Worm (Caenorhabditis elegans) whole organism, L1 larva: Measurements from ENCODE around the gene ncs-3.

Experiments
- C04F5.9 ChIP-seq: sonication (generic microtip); optimal IDR thresholded peaks from 2 replicates; lab custom pipeline; 2016; ENCODE audit warnings: missing genetic modification characterization, missing compliant biosample characterization
- F16B12.6 ChIP-seq: fragments of 150-350 bp; optimal IDR thresholded peaks from 2 replicates; lab custom pipeline; 2014; ENCODE audit warnings: missing biosample characterization, missing genetic modification characterization
- aha-1 ChIP-seq: fragments of 150-350 bp; optimal IDR thresholded peaks from 2 replicates; lab custom pipeline; 2014; ENCODE audit warnings: missing biosample characterization, missing genetic modification characterization
- alr-1 ChIP-seq: fragments of 200-800 bp; sonication (Bioruptor generic); optimal IDR thresholded peaks from 2 replicates; lab custom pipeline; 2018; ENCODE audit warnings: borderline replicate concordance, mild to moderate bottlenecking, missing genetic modification characterization, missing compliant biosample characterization
- ama-1 ChIP-seq: fragments of 150-350 bp; optimal IDR thresholded peaks from 2 replicates; lab custom pipeline; 2014
- blmp-1 ChIP-seq: fragments of 150-350 bp; optimal IDR thresholded peaks from 2 replicates; lab custom pipeline; 2014; ENCODE audit warnings: missing biosample characterization, missing genetic modification characterization
- ceh-8 ChIP-seq: fragments of 200-800 bp; sonication (Bioruptor generic); optimal IDR thresholded peaks from 2 replicates; lab custom pipeline; 2018; ENCODE audit warnings: mild to moderate bottlenecking, missing genetic modification characterization, moderate library complexity, missing compliant biosample characterization
- ceh-82 ChIP-seq, 3 experiments: fragments of 150-350 bp in 1 of 3; sonication (generic microtip) in 2 of 3; optimal IDR thresholded peaks; 2 replicates each; lab custom pipeline; 2014 to 2017; ENCODE audit warnings: missing biosample characterization in 3 of 3, missing genetic modification characterization in 3 of 3
- ceh-88 ChIP-seq: fragments of 200-800 bp; sonication (Bioruptor generic); IDR thresholded peaks from 2 replicates; pipeline ENCODE4 v1.3.6; 2022; ENCODE audit warnings: missing genetic modification characterization, missing compliant biosample characterization
- ceh-90 ChIP-seq: sonication (generic microtip); optimal IDR thresholded peaks from 2 replicates; lab custom pipeline; 2016; ENCODE audit warnings: missing genetic modification characterization, missing compliant biosample characterization
- ces-1 ChIP-seq: fragments of 150-350 bp; optimal IDR thresholded peaks from 2 replicates; lab custom pipeline; 2014; ENCODE audit warnings: missing biosample characterization, missing genetic modification reagents, missing genetic modification characterization
- dsc-1 ChIP-seq: sonication (generic microtip); optimal IDR thresholded peaks from 2 replicates; lab custom pipeline; 2016; ENCODE audit warnings: mild to moderate bottlenecking, missing genetic modification characterization, missing compliant biosample characterization
- efl-1 ChIP-seq, 4 experiments: fragments of 150-350 bp; optimal IDR thresholded peaks in 3 of 4; peaks in 1 of 4; 1 replicate in 1 of 4; 2 replicates in 3 of 4; lab custom pipeline; 2014; ENCODE audit warnings: missing biosample characterization in 2 of 4, missing genetic modification characterization in 2 of 4, missing genetic modification reagents in 2 of 4
- efl-3 ChIP-seq: fragments of 200-800 bp; sonication (Bioruptor generic); optimal IDR thresholded peaks from 2 replicates; lab custom pipeline; 2018; ENCODE audit warnings: mild to moderate bottlenecking, missing genetic modification characterization, missing compliant biosample characterization
- egl-13 ChIP-seq: sonication (generic microtip); optimal IDR thresholded peaks from 2 replicates; lab custom pipeline; 2016; ENCODE audit warnings: missing genotype, missing genetic modification reagents, missing genetic modification characterization, missing compliant biosample characterization
- egl-27 ChIP-seq, 2 experiments: fragments of 150-350 bp in 1 of 2; sonication (generic microtip); optimal IDR thresholded peaks; 3 replicates each; lab custom pipeline; 2017 to 2018; ENCODE audit warnings: missing biosample characterization in 2 of 2, missing genetic modification characterization in 2 of 2, missing genetic modification reagents in 2 of 2
- elt-3 ChIP-seq, 6 experiments: fragments of 150-350 bp in 1 of 6; sonication (generic microtip); optimal IDR thresholded peaks; 2 replicates each; lab custom pipeline; 2017 to 2018; ENCODE audit warnings: missing biosample characterization in 6 of 6, missing genetic modification characterization in 6 of 6, inconsistent platforms in 1 of 6
- ets-5 ChIP-seq: fragments of 200-800 bp; sonication (Bioruptor generic); IDR thresholded peaks from 2 replicates; pipeline ENCODE4 v1.3.6; 2022; ENCODE audit warnings: missing genetic modification characterization, missing compliant biosample characterization
- fkh-10 ChIP-seq: sonication (generic microtip); optimal IDR thresholded peaks from 2 replicates; lab custom pipeline; 2017; ENCODE audit warnings: missing biosample characterization, missing genetic modification reagents, missing genetic modification characterization
- fkh-8 ChIP-seq: sonication (generic microtip); optimal IDR thresholded peaks from 2 replicates; lab custom pipeline; 2016; ENCODE audit warnings: mild to moderate bottlenecking, missing genetic modification characterization, missing compliant biosample characterization
- hpl-2 ChIP-seq: fragments of 150-350 bp; optimal IDR thresholded peaks from 2 replicates; lab custom pipeline; 2014; ENCODE audit warnings: missing biosample characterization, missing genetic modification reagents, missing genetic modification characterization
- irx-1 ChIP-seq: sonication (generic microtip); optimal IDR thresholded peaks from 2 replicates; lab custom pipeline; 2016; ENCODE audit warnings: missing genetic modification characterization, missing compliant biosample characterization
- isw-1 ChIP-seq: fragments of 200-800 bp; sonication (Bioruptor generic); IDR thresholded peaks from 2 replicates; pipeline ENCODE4 v1.3.6; 2022; ENCODE audit warnings: missing genetic modification characterization, missing compliant biosample characterization
- jun-1 ChIP-seq: fragments of 150-350 bp; optimal IDR thresholded peaks from 2 replicates; lab custom pipeline; 2014; ENCODE audit warnings: missing biosample characterization, missing genetic modification reagents, missing genetic modification characterization
- lin-13 ChIP-seq: fragments of 150-350 bp; optimal IDR thresholded peaks from 2 replicates; lab custom pipeline; 2014; ENCODE audit warnings: missing biosample characterization, missing genetic modification reagents, missing genetic modification characterization
- lin-35 ChIP-seq, 2 experiments: fragments of 150-350 bp; optimal IDR thresholded peaks; 2 replicates each; lab custom pipeline; 2014; ENCODE audit warnings: missing biosample characterization in 2 of 2, missing genetic modification characterization in 2 of 2, missing genetic modification reagents in 2 of 2
- lsy-2 ChIP-seq, 2 experiments: fragments of 150-350 bp; optimal IDR thresholded peaks; 2 replicates each; lab custom pipeline; 2014; ENCODE audit warnings: missing biosample characterization in 2 of 2, missing genetic modification characterization in 2 of 2
- mab-9 ChIP-seq: fragments of 200-800 bp; sonication (Bioruptor generic); IDR thresholded peaks from 2 replicates; pipeline ENCODE4 v1.3.6; 2022; ENCODE audit warnings: missing genetic modification reagents, missing genetic modification characterization, missing compliant biosample characterization
- mef-2 ChIP-seq: fragments of 150-350 bp; optimal IDR thresholded peaks from 2 replicates; lab custom pipeline; 2014; ENCODE audit warnings: missing biosample characterization, missing genetic modification characterization
- mep-1 ChIP-seq: fragments of 150-350 bp; optimal IDR thresholded peaks from 2 replicates; lab custom pipeline; 2014; ENCODE audit warnings: missing biosample characterization, missing genetic modification characterization
- nhr-11 ChIP-seq: fragments of 150-350 bp; optimal IDR thresholded peaks from 2 replicates; lab custom pipeline; 2014; ENCODE audit warnings: missing biosample characterization, missing genetic modification characterization
- nhr-19 ChIP-seq: fragments of 200-800 bp; sonication (Bioruptor generic); conservative IDR thresholded peaks from 2 replicates; pipeline ENCODE4 v1.3.6; 2022; ENCODE audit warnings: missing genetic modification characterization, missing compliant biosample characterization
- nhr-20 ChIP-seq: sonication (generic microtip); optimal IDR thresholded peaks from 2 replicates; lab custom pipeline; 2016; ENCODE audit warnings: mild to moderate bottlenecking, missing genetic modification characterization, missing compliant biosample characterization
- nhr-47 ChIP-seq: sonication (generic microtip); optimal IDR thresholded peaks from 2 replicates; lab custom pipeline; 2016; ENCODE audit warnings: mild to moderate bottlenecking, missing genetic modification characterization, moderate library complexity, missing compliant biosample characterization
- nhr-71 ChIP-seq: sonication (generic microtip); optimal IDR thresholded peaks from 2 replicates; lab custom pipeline; 2016; ENCODE audit warnings: mild to moderate bottlenecking, missing genetic modification characterization, moderate library complexity, missing compliant biosample characterization
- nhr-76 ChIP-seq: sonication (generic microtip); optimal IDR thresholded peaks from 2 replicates; lab custom pipeline; 2017; ENCODE audit warnings: missing biosample characterization, missing genetic modification characterization
- nhr-77 ChIP-seq: fragments of 150-350 bp; optimal IDR thresholded peaks from 2 replicates; lab custom pipeline; 2014; ENCODE audit warnings: missing biosample characterization, missing genetic modification characterization
- nhr-84 ChIP-seq: sonication (generic microtip); optimal IDR thresholded peaks from 2 replicates; lab custom pipeline; 2017; ENCODE audit warnings: missing biosample characterization, missing genetic modification characterization
- nhr-90 ChIP-seq: sonication (generic microtip); optimal IDR thresholded peaks from 2 replicates; lab custom pipeline; 2016; ENCODE audit warnings: mild to moderate bottlenecking, missing genetic modification characterization, missing compliant biosample characterization; ENCODE audit not compliant: poor library complexity
- pax-3 ChIP-seq: fragments of 200-800 bp; sonication (Bioruptor generic); optimal IDR thresholded peaks from 2 replicates; lab custom pipeline; 2018; ENCODE audit warnings: mild to moderate bottlenecking, missing genetic modification characterization, moderate library complexity, missing compliant biosample characterization
- pqm-1 ChIP-seq: sonication (generic microtip); optimal IDR thresholded peaks from 3 replicates; lab custom pipeline; 2017; ENCODE audit warnings: missing biosample characterization, missing genetic modification characterization
- rnt-1 ChIP-seq: sonication (generic microtip); optimal IDR thresholded peaks from 2 replicates; lab custom pipeline; 2016; ENCODE audit warnings: mild to moderate bottlenecking, missing genetic modification characterization, moderate library complexity, missing compliant biosample characterization
- skn-1 ChIP-seq: fragments of 150-350 bp; optimal IDR thresholded peaks from 2 replicates; lab custom pipeline; 2014; ENCODE audit warnings: missing biosample characterization, missing genetic modification characterization
- sox-4 ChIP-seq: sonication (generic microtip); optimal IDR thresholded peaks from 2 replicates; lab custom pipeline; 2016; ENCODE audit warnings: missing genetic modification characterization, missing compliant biosample characterization
- sup-37 ChIP-seq: fragments of 200-800 bp; sonication (Bioruptor generic); optimal IDR thresholded peaks from 2 replicates; lab custom pipeline; 2018; ENCODE audit warnings: mild to moderate bottlenecking, missing genetic modification characterization, missing compliant biosample characterization
- swsn-7 ChIP-seq: sonication (generic microtip); optimal IDR thresholded peaks from 2 replicates; lab custom pipeline; 2016; ENCODE audit warnings: missing genetic modification characterization, missing compliant biosample characterization
- tbx-2 ChIP-seq: sonication (generic microtip); optimal IDR thresholded peaks from 2 replicates; lab custom pipeline; 2016; ENCODE audit warnings: missing genetic modification characterization, missing compliant biosample characterization
- unc-130 ChIP-seq: fragments of 150-350 bp; optimal IDR thresholded peaks from 2 replicates; lab custom pipeline; 2017; ENCODE audit warnings: missing biosample characterization, missing genetic modification characterization, inconsistent platforms
- unc-30 ChIP-seq: sonication (generic microtip); optimal IDR thresholded peaks from 2 replicates; lab custom pipeline; 2017; ENCODE audit warnings: missing biosample characterization, missing genetic modification characterization
- vab-15 ChIP-seq: sonication (generic microtip); optimal IDR thresholded peaks from 2 replicates; lab custom pipeline; 2017; ENCODE audit warnings: missing genotype, mild to moderate bottlenecking, missing genetic modification characterization, missing compliant biosample characterization
- zip-4 ChIP-seq: fragments of 200-800 bp; sonication (Bioruptor generic); optimal IDR thresholded peaks from 2 replicates; lab custom pipeline; 2018; ENCODE audit warnings: mild to moderate bottlenecking, missing genetic modification characterization, moderate library complexity, missing compliant biosample characterization
- ztf-11 ChIP-seq, 2 experiments: sonication (generic microtip); optimal IDR thresholded peaks; 2 replicates each; lab custom pipeline; 2016 to 2017; ENCODE audit warnings: missing genetic modification characterization in 2 of 2, missing biosample characterization in 1 of 2, missing compliant biosample characterization in 1 of 2

ncs-3 gene

DNA sequence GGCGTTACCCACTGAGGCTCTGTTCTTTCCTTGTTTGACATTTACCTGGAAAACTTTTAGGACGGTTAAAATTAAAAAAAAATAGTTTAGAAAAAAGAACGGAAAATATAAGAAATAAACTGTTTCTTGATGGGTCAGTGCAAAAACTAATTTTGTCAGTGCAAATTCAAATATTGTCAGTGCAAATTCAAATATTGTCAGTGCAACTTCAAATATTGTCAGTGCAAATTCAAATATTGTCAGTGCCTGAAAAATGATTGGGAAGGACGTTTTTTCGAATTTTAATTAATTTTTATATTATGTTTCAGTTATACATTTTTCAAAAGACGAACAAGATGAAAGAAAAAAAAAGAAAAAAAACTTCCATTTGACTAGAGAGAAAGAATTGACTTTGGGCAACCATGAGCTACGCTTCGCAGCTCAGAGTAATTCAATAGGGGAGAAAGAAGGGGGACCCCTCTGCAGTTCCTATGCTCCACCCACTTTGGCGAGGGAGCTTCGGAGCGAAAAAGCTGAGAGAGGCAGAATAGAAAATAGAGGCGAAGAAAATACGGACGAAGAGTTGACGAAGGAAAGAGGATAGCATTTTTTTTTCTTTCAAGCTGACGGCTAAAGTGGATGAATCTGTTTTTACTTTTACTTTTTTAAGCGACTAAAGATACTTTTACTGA is 8.7 kb downstream of the ncs-3 start, which contains the start of gene unc-1:
unc-1 (minus strand) TSS at position 51 of the 671 bp plus-strand sequence.
- no peak for TF ChIP-seq efl-1 (optimal IDR thresholded peaks at IDR 0.05; lab: Kevin White, UChicago)
- no peak for TF ChIP-seq efl-1 (GFP tag; optimal IDR thresholded peaks at IDR 0.05 in 1 of 2; lab: Kevin White, UChicago)
- TF ChIP-seq elt-3 (tag; optimal IDR thresholded peaks at IDR 0.05; lab: Kevin White, UChicago): no peak
- TF ChIP-seq fkh-8 (tag; lab: Kevin White, UChicago): no peak
- no peak for TF ChIP-seq hpl-2 (GFP tag; lab: Kevin White, UChicago)
- TF ChIP-seq unc-130: no peak
- TF ChIP-seq jun-1 (tag; lab: Kevin White, UChicago): no peak
- peak; percentile 31 for TF ChIP-seq nhr-47 (tag; lab: Kevin White, UChicago)
- peak; percentile 36 for TF ChIP-seq fkh-10 (GFP tag; lab: Kevin White, UChicago)
- TF ChIP-seq nhr-77 (tag; lab: Kevin White, UChicago): no peak
- no peak for TF ChIP-seq ceh-8 (GFP tag; lab: Kevin White, UChicago)
- no peak for TF ChIP-seq mef-2 (tag; lab: Kevin White, UChicago)
- peak; percentile 28 for TF ChIP-seq nhr-71 (tag; lab: Kevin White, UChicago)
- no peak for TF ChIP-seq alr-1
- no peak for TF ChIP-seq nhr-76
- peak; percentile 62 for TF ChIP-seq ces-1 (GFP tag; lab: Kevin White, UChicago)
- peak; percentile 21 for TF ChIP-seq dsc-1 (tag; lab: Kevin White, UChicago)
- peak; percentile 25 for TF ChIP-seq rnt-1 (tag; lab: Kevin White, UChicago)
- TF ChIP-seq mep-1 (tag; lab: Kevin White, UChicago): peak; percentile 37
- TF ChIP-seq ztf-11 (tag; optimal IDR thresholded peaks at IDR 0.05; lab: Kevin White, UChicago): no peak
- TF ChIP-seq pqm-1 (tag; lab: Kevin White, UChicago): no peak
- TF ChIP-seq nhr-84: no peak
- no peak for TF ChIP-seq isw-1
- TF ChIP-seq nhr-11 (tag; lab: Kevin White, UChicago): no peak
- TF ChIP-seq nhr-20 (tag; lab: Kevin White, UChicago): no peak
- TF ChIP-seq ceh-90 (tag; lab: Kevin White, UChicago): no peak
- peak; percentile 12 for TF ChIP-seq tbx-2
- TF ChIP-seq egl-27 (tag; optimal IDR thresholded peaks at IDR 0.05; lab: Kevin White, UChicago): no peak
- TF ChIP-seq zip-4 (GFP tag; lab: Kevin White, UChicago): no peak
- TF ChIP-seq egl-13 (tag; lab: Kevin White, UChicago): no peak
- no peak for TF ChIP-seq nhr-90 (tag; lab: Kevin White, UChicago)
- TF ChIP-seq lsy-2 (tag; optimal IDR thresholded peaks at IDR 0.05; lab: Kevin White, UChicago): peak; percentile 13 to 37
- no peak for TF ChIP-seq efl-3 (GFP tag; lab: Kevin White, UChicago)
- no peak for TF ChIP-seq irx-1 (tag; lab: Kevin White, UChicago)
- TF ChIP-seq sup-37 (GFP tag; lab: Kevin White, UChicago): no peak
- TF ChIP-seq swsn-7: peak; percentile 24
- TF ChIP-seq lin-35 (GFP tag; optimal IDR thresholded peaks at IDR 0.05; lab: Kevin White, UChicago): no peak
- TF ChIP-seq skn-1 (tag; lab: Kevin White, UChicago): peak; percentile 17
- TF ChIP-seq ets-5 (GFP tag; lab: Robert Waterston, UW): no peak
- TF ChIP-seq unc-30 (tag; lab: Kevin White, UChicago): no peak
- TF ChIP-seq nhr-19 (GFP tag; lab: Robert Waterston, UW): no peak
- TF ChIP-seq vab-15 (tag; lab: Kevin White, UChicago): no peak
- no peak for TF ChIP-seq mab-9
- TF ChIP-seq F16B12.6: no peak
- peak in 1 of 3 experiments; percentile 55 for TF ChIP-seq ceh-82 (tag; optimal IDR thresholded peaks at IDR 0.05; lab: Kevin White, UChicago)
- no peak for TF ChIP-seq C04F5.9 (tag; lab: Kevin White, UChicago)
- no peak for TF ChIP-seq sox-4 (tag; lab: Kevin White, UChicago)
- no peak for TF ChIP-seq pax-3 (tag; lab: Kevin White, UChicago)
- no peak for TF ChIP-seq blmp-1 (tag; lab: Kevin White, UChicago)
- TF ChIP-seq lin-13: no peak
- no peak for TF ChIP-seq ceh-88 (GFP tag; lab: Robert Waterston, UW)
- no peak for TF ChIP-seq ama-1 (lab: Kevin White, UChicago)
- TF ChIP-seq aha-1 (tag; lab: Kevin White, UChicago): no peak
